Worm (Caenorhabditis elegans) whole organism, L4/young adult: Measurements from ENCODE around the gene math-5.

Experiments used
- dao-5 ChIP-seq: sonication (generic microtip); optimal IDR thresholded peaks from 2 replicates; lab custom pipeline; 2016; ENCODE audit warnings: missing genotype, missing genetic modification characterization, moderate library complexity, missing compliant biosample characterization
- him-1 ChIP-seq: sonication (generic microtip); optimal IDR thresholded peaks from 2 replicates; lab custom pipeline; 2016; ENCODE audit warnings: missing genotype, missing genetic modification reagents, missing genetic modification characterization, missing compliant biosample characterization

- no peak for TF ChIP-seq him-1 (tag; lab: Kevin White, UChicago)
- no peak for TF ChIP-seq dao-5 (tag; lab: Kevin White, UChicago)
Observed at ce11 chrII:1850840-1851294, 31.7 kb downstream of the math-5 start, which contains the start of gene C52E2.3.
